Worm (Caenorhabditis elegans) whole organism, early embryonic: ENCODE data around the gene crh-2.
"Not testable (repeated sequence)": the region's sequence is repeated elsewhere in the genome, so short reads cannot be mapped to it uniquely, and the experiment has no call there.

Experiments
- B0310.2 ChIP-seq: sonication (generic microtip); optimal IDR thresholded peaks from 2 replicates; lab custom pipeline; 2016; ENCODE audit warnings: mild to moderate bottlenecking, missing genetic modification characterization, missing compliant biosample characterization
- F13C5.2 ChIP-seq: sonication (generic microtip); optimal IDR thresholded peaks from 2 replicates; lab custom pipeline; 2017; ENCODE audit warnings: mild to moderate bottlenecking, missing genetic modification characterization, inconsistent platforms, missing compliant biosample characterization
- aly-1 ChIP-seq: sonication (generic microtip); optimal IDR thresholded peaks from 2 replicates; lab custom pipeline; 2016; ENCODE audit warnings: missing genetic modification characterization, missing compliant biosample characterization
- ama-1 ChIP-seq: fragments of 150-350 bp; optimal IDR thresholded peaks from 2 replicates; lab custom pipeline; 2014
- ceh-13 ChIP-seq: fragments of 200-800 bp; sonication (Bioruptor generic); optimal IDR thresholded peaks from 2 replicates; lab custom pipeline; 2018; ENCODE audit warnings: mild to moderate bottlenecking, missing genetic modification characterization, missing compliant biosample characterization
- ceh-36 ChIP-seq: sonication (generic microtip); optimal IDR thresholded peaks from 2 replicates; lab custom pipeline; 2016; ENCODE audit warnings: missing genetic modification characterization, inconsistent platforms, missing compliant biosample characterization
- ets-7 ChIP-seq: sonication (generic microtip); optimal IDR thresholded peaks from 2 replicates; lab custom pipeline; 2016; ENCODE audit warnings: missing genotype, missing genetic modification characterization, missing compliant biosample characterization
- flt-1 ChIP-seq: fragments of 200-800 bp; sonication (Bioruptor generic); IDR thresholded peaks from 2 replicates; pipeline ENCODE4 v1.3.6; 2022; ENCODE audit warnings: missing genetic modification characterization, missing compliant biosample characterization
- hmbx-1 ChIP-seq: sonication (generic microtip); optimal IDR thresholded peaks from 2 replicates; lab custom pipeline; 2016; ENCODE audit warnings: mild to moderate bottlenecking, missing genetic modification characterization, missing compliant biosample characterization
- hmg-4 ChIP-seq: fragments of 200-800 bp; sonication (Bioruptor generic); optimal IDR thresholded peaks from 2 replicates; lab custom pipeline; 2018; ENCODE audit warnings: mild to moderate bottlenecking, missing genetic modification characterization, missing compliant biosample characterization
- hnd-1 ChIP-seq: sonication (generic microtip); optimal IDR thresholded peaks from 2 replicates; lab custom pipeline; 2016; ENCODE audit warnings: missing genetic modification characterization, missing compliant biosample characterization
- pes-1 ChIP-seq: fragments of 200-800 bp; sonication (Bioruptor generic); IDR thresholded peaks from 2 replicates; pipeline ENCODE4 v1.3.6; 2022; ENCODE audit warnings: missing genetic modification reagents, missing genetic modification characterization, missing compliant biosample characterization
- scrt-1 ChIP-seq: fragments of 200-800 bp; sonication (Bioruptor generic); IDR thresholded peaks from 2 replicates; pipeline ENCODE4 v1.3.6; 2022; ENCODE audit warnings: missing genetic modification characterization, missing compliant biosample characterization
- sea-1 ChIP-seq: fragments of 200-800 bp; sonication (Bioruptor generic); conservative IDR thresholded peaks from 2 replicates; pipeline ENCODE4 v1.3.6; 2022; ENCODE audit warnings: missing genetic modification characterization, missing compliant biosample characterization
- tbx-11 ChIP-seq: fragments of 200-800 bp; sonication (Bioruptor generic); IDR thresholded peaks from 2 replicates; pipeline ENCODE4 v1.3.6; 2022; ENCODE audit warnings: missing genetic modification characterization, missing compliant biosample characterization
- tbx-37 ChIP-seq: fragments of 200-800 bp; sonication (Bioruptor generic); conservative IDR thresholded peaks from 2 replicates; pipeline ENCODE4 v1.3.6; 2022; ENCODE audit warnings: missing genetic modification reagents, missing genetic modification characterization, missing compliant biosample characterization
- tra-4 ChIP-seq: sonication (generic microtip); optimal IDR thresholded peaks from 2 replicates; lab custom pipeline; 2017; ENCODE audit warnings: missing genetic modification characterization, missing compliant biosample characterization

Gene crh-2

ce11 chrII:5172451-5172850 is 14.9 kb downstream of the crh-2 start, which contains the start of gene C27D6.1:
C27D6.1 (plus strand) TSS chrII:5172751.
- TF ChIP-seq sea-1 (GFP tag; lab: Robert Waterston, UW): no peak
- TF ChIP-seq ceh-36 (tag; lab: Kevin White, UChicago): no peak
- TF ChIP-seq hmg-4 (GFP tag; lab: Kevin White, UChicago): no peak
- TF ChIP-seq F13C5.2 (tag; lab: Kevin White, UChicago): no peak
- TF ChIP-seq scrt-1 (GFP tag; lab: Robert Waterston, UW): no peak
- no peak for TF ChIP-seq hmbx-1
- no peak for TF ChIP-seq aly-1
- no peak for TF ChIP-seq B0310.2 (tag; lab: Kevin White, UChicago)
- no peak for TF ChIP-seq tbx-11 (GFP tag; lab: Robert Waterston, UW)
- no peak for TF ChIP-seq ets-7

- TF ChIP-seq aly-1: no peak
- no peak for TF ChIP-seq hnd-1
- TF ChIP-seq sea-1 (GFP tag; lab: Robert Waterston, UW): no peak
- TF ChIP-seq flt-1 (GFP tag; lab: Robert Waterston, UW): no peak
- TF ChIP-seq hmbx-1: no peak
- TF ChIP-seq ceh-36 (tag; lab: Kevin White, UChicago): no peak
Observed at ce11 chrII:5171610-5172009, 15.8 kb downstream of the crh-2 start, which contains the start of gene C27D6.15. C27D6.15 (plus strand) TSS chrII:5171910.

- TF ChIP-seq scrt-1 (GFP tag; lab: Robert Waterston, UW) (no peak), F13C5.2 (tag; lab: Kevin White, UChicago) (no peak), tra-4 (tag; lab: Kevin White, UChicago) (no peak), sea-1 (GFP tag; lab: Robert Waterston, UW) (no peak), pes-1 (GFP tag; lab: Robert Waterston, UW) (no peak), tbx-37 (GFP tag; lab: Robert Waterston, UW) (no peak), hmbx-1 (no peak), ceh-13 (GFP tag; lab: Kevin White, UChicago) (no peak), B0310.2 (tag; lab: Kevin White, UChicago) (no peak), ets-7 (no peak), ceh-36 (tag; lab: Kevin White, UChicago) (no peak), flt-1 (GFP tag; lab: Robert Waterston, UW) (no peak)
Observed at ce11 chrII:5170932-5171331, 16.4 kb downstream of the crh-2 start, which contains the start of gene srb-1. srb-1 (minus strand) TSS chrII:5171032.

- TF ChIP-seq sea-1 (GFP tag; lab: Robert Waterston, UW): no peak
- TF ChIP-seq aly-1: no peak
- no peak for TF ChIP-seq ceh-36 (tag; lab: Kevin White, UChicago)
- no peak for TF ChIP-seq hmg-4 (GFP tag; lab: Kevin White, UChicago)
- no peak for TF ChIP-seq tbx-11 (GFP tag; lab: Robert Waterston, UW)
- no peak for TF ChIP-seq tra-4 (tag; lab: Kevin White, UChicago)
- TF ChIP-seq scrt-1 (GFP tag; lab: Robert Waterston, UW): no peak
- TF ChIP-seq F13C5.2 (tag; lab: Kevin White, UChicago): no peak
- no peak for TF ChIP-seq B0310.2 (tag; lab: Kevin White, UChicago)
- TF ChIP-seq ama-1: no peak
- TF ChIP-seq hnd-1: no peak
- TF ChIP-seq pes-1 (GFP tag; lab: Robert Waterston, UW): no peak
- no peak for TF ChIP-seq ceh-13 (GFP tag; lab: Kevin White, UChicago)
- TF ChIP-seq hmbx-1: no peak
- no peak for TF ChIP-seq tbx-37 (GFP tag; lab: Robert Waterston, UW)
- TF ChIP-seq flt-1 (GFP tag; lab: Robert Waterston, UW): no peak
- no peak for TF ChIP-seq ets-7
Observed at ce11 chrII:5166738-5167137, 20.6 kb downstream of the crh-2 start, which contains the start of gene srb-3. srb-3 (minus strand) TSS chrII:5166838.

ce11 chrII:5163283-5163682 is 24.1 kb downstream of the crh-2 start, which contains the start of gene srb-5:
srb-5 (minus strand) TSS chrII:5163383.
- TF ChIP-seq F13C5.2 (tag; lab: Kevin White, UChicago) (no peak), tbx-37 (GFP tag; lab: Robert Waterston, UW) (no peak), sea-1 (GFP tag; lab: Robert Waterston, UW) (no peak), hmbx-1 (no peak), tbx-11 (GFP tag; lab: Robert Waterston, UW) (no peak), B0310.2 (tag; lab: Kevin White, UChicago) (no peak), aly-1 (no peak), tra-4 (tag; lab: Kevin White, UChicago) (no peak)

- TF ChIP-seq tra-4 (tag; lab: Kevin White, UChicago) (no peak), aly-1 (no peak)
Observed at ce11 chrII:5161102-5161501, 26.3 kb downstream of the crh-2 start, which contains the start of gene C27D6.11. C27D6.11 (minus strand) TSS chrII:5161202.

ce11 chrII:5158774-5159173 is 28.6 kb downstream of the crh-2 start, which contains the start of gene F58A6.9:
F58A6.9 (minus strand) TSS chrII:5158874.
- TF ChIP-seq tbx-11 (GFP tag; lab: Robert Waterston, UW); tbx-37 (GFP tag; lab: Robert Waterston, UW); B0310.2 (tag; lab: Kevin White, UChicago): not testable (repeated sequence)

- TF ChIP-seq F13C5.2 (tag; lab: Kevin White, UChicago) (no peak), tbx-11 (GFP tag; lab: Robert Waterston, UW) (no peak), pes-1 (GFP tag; lab: Robert Waterston, UW) (no peak)
Observed at ce11 chrII:5157525-5157924, 29.8 kb downstream of the crh-2 start, which contains the start of gene srb-13. srb-13 (minus strand) TSS chrII:5157625.
